Worm (Caenorhabditis elegans): Measurements from ENCODE around the gene flp-14.

Gene flp-14

DNA sequence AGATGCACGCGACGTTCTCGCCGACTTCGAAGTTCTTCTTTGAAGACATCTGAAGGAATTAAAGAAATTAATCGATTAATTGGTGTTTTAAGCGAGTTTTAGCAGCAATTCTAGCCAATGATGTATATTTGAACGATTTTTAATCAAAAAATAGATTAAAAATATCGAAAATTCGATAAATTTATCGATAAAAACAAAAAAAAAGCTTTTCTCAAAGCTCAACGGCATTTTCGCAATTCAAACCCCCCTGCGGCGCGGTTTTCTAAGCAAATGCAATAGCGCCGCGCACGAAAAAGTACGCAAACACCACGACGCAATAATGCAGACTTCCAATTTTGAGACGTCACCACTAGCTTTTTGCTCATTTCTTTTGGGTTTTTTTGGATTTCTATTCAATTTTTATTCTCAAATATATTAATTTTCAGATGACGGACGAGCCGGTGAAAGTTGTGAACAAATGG, 35.7 kb upstream of the flp-14 start, which contains the start of the genes mrg-1 and spcs-2 (continued):
- peak; percentile 45 for TF ChIP-seq ces-1 (GFP tag; optimal IDR thresholded peaks at IDR 0.05)
- TF ChIP-seq rbr-2 (tag; optimal IDR thresholded peaks at IDR 0.05): peak; percentile 87
- peak; percentile 88 for TF ChIP-seq lin-38 (GFP tag; IDR thresholded peaks at IDR 0.05)
- TF ChIP-seq nhr-237 (tag; optimal IDR thresholded peaks at IDR 0.05): no peak
- no peak for TF ChIP-seq ZK546.5 (tag; optimal IDR thresholded peaks at IDR 0.05)
- peak; percentile 78 for TF ChIP-seq nhr-102 (tag; optimal IDR thresholded peaks at IDR 0.05)
- no peak for TF ChIP-seq lir-3 (tag; optimal IDR thresholded peaks at IDR 0.05)
- 0 out of 2 replicates have a peak, but pooled peaks have one; percentile 52 for TF ChIP-seq lim-7 (GFP tag; IDR thresholded peaks at IDR 0.05)
- no peak for TF ChIP-seq F26F4.8 (GFP tag; conservative IDR thresholded peaks at IDR 0.05)
- peak; percentile 3 for TF ChIP-seq R02D3.7 (tag; optimal IDR thresholded peaks at IDR 0.05)
- peak; percentile 74 for TF ChIP-seq nhr-6 (tag; optimal IDR thresholded peaks at IDR 0.05)
- TF ChIP-seq snpc-1.2 (GFP tag; IDR thresholded peaks at IDR 0.05): 0 out of 2 replicates have a peak, but pooled peaks have one; percentile 25
- no peak for TF ChIP-seq snpc-4 (tag; optimal IDR thresholded peaks at IDR 0.05)
- peak; percentile 35 for TF ChIP-seq spr-3 (GFP tag; optimal IDR thresholded peaks at IDR 0.05)
- TF ChIP-seq lsy-2 (tag; optimal IDR thresholded peaks at IDR 0.05): peak; percentile 75 to 94
- peak; percentile 67 for TF ChIP-seq nhr-42 (GFP tag; IDR thresholded peaks at IDR 0.05)
- TF ChIP-seq dmd-6 (GFP tag; IDR thresholded peaks at IDR 0.05): peak; percentile 48
- peak; percentile 95 for TF ChIP-seq lin-13 (GFP tag; optimal IDR thresholded peaks at IDR 0.05)
- peak; percentile 35 for TF ChIP-seq nhr-11 (tag; optimal IDR thresholded peaks at IDR 0.05)
- no peak for TF ChIP-seq pqm-1 (tag; optimal IDR thresholded peaks at IDR 0.05)
- TF ChIP-seq nhr-41 (GFP tag; IDR thresholded peaks at IDR 0.05): no peak
- TF ChIP-seq Y48G9A.11 (GFP tag; IDR thresholded peaks at IDR 0.05): peak; percentile 74
- TF ChIP-seq zfp-3 (GFP tag; conservative IDR thresholded peaks at IDR 0.05): 0 out of 2 replicates have a peak, but pooled peaks have one; percentile 35
- no peak for TF ChIP-seq D1046.2 (GFP tag; IDR thresholded peaks at IDR 0.05)
- TF ChIP-seq zip-2 (tag; optimal IDR thresholded peaks at IDR 0.05): peak; percentile 56
- no peak for TF ChIP-seq tag-97 (GFP tag; IDR thresholded peaks at IDR 0.05)
- peak; percentile 73 for TF ChIP-seq dmd-9 (GFP tag; IDR thresholded peaks at IDR 0.05)
- peak; percentile 1 for TF ChIP-seq nhr-48 (tag; optimal IDR thresholded peaks at IDR 0.05)
- no peak for TF ChIP-seq gei-8 (GFP tag; optimal IDR thresholded peaks at IDR 0.05)
- peak; percentile 83 for TF ChIP-seq hmg-1.1 (GFP tag; IDR thresholded peaks at IDR 0.05)
- TF ChIP-seq madf-9 (GFP tag; conservative IDR thresholded peaks at IDR 0.05): peak; percentile 64
- no peak for TF ChIP-seq lin-39 (tag; optimal IDR thresholded peaks at IDR 0.05)
- TF ChIP-seq daf-16 (GFP tag; optimal IDR thresholded peaks at IDR 0.05): no peak
- peak; percentile 78 for TF ChIP-seq daf-16 (tag; optimal IDR thresholded peaks at IDR 0.05)
- TF ChIP-seq ceh-44 (GFP tag; IDR thresholded peaks at IDR 0.05): 0 out of 2 replicates have a peak, but pooled peaks have one; percentile 42
- peak; percentile 98 for TF ChIP-seq aha-1 (tag)
- TF ChIP-seq mxl-3 (GFP tag; optimal IDR thresholded peaks at IDR 0.05): no peak
- TF ChIP-seq ztf-11 (tag; optimal IDR thresholded peaks at IDR 0.05): no peak
- TF ChIP-seq skn-1 (tag; optimal IDR thresholded peaks at IDR 0.05): no peak
- peak; percentile 24 for TF ChIP-seq zfp-2 (tag; optimal IDR thresholded peaks at IDR 0.05)
- no peak for TF ChIP-seq ama-1 (optimal IDR thresholded peaks at IDR 0.05)
- no peak for TF ChIP-seq dmd-8 (GFP tag; IDR thresholded peaks at IDR 0.05)
- no peak for TF ChIP-seq lin-29 (GFP tag; IDR thresholded peaks at IDR 0.05)
- TF ChIP-seq lin-15B (tag; optimal IDR thresholded peaks at IDR 0.05): peak; percentile 59
- 0 out of 4 replicates have a peak, but pooled peaks of 1 of the 2 experiments have one; percentile 39 for TF ChIP-seq madf-5 (GFP tag; IDR thresholded peaks at IDR 0.05)
- peak in 1 of 2 experiments; percentile 47 for TF ChIP-seq mdl-1 (tag; optimal IDR thresholded peaks at IDR 0.05)
- TF ChIP-seq mxl-2 (GFP tag; conservative IDR thresholded peaks at IDR 0.05): no peak
- TF ChIP-seq tra-1 (GFP tag; IDR thresholded peaks at IDR 0.05): no peak
- TF ChIP-seq spr-1 (tag; optimal IDR thresholded peaks at IDR 0.05): peak; percentile 77
- peak; percentile 84 for TF ChIP-seq pha-4 (GFP tag; IDR thresholded peaks at IDR 0.05)
- TF ChIP-seq pha-4 (tag; optimal IDR thresholded peaks at IDR 0.05): peak; percentile 29
- peak; percentile 97 for TF ChIP-seq mes-2 (tag; optimal IDR thresholded peaks at IDR 0.05; ENCODE audit: poor library complexity, severe bottlenecking)
